Worm (Caenorhabditis elegans) whole organism, young adult: ENCODE data around the gene ceh-31.
A peak's percentile ranks its signal among the peaks of the same experiment; 100 is the strongest.

Experiments
- B0035.1 ChIP-seq: sonication (generic microtip); optimal IDR thresholded peaks from 2 replicates; lab custom pipeline; 2016; ENCODE audit warnings: missing genetic modification characterization, mild to moderate bottlenecking, missing compliant biosample characterization, missing genotype, missing genetic modification reagents
- C06A6.2 ChIP-seq: fragments of 200-800 bp; sonication (Bioruptor generic); conservative IDR thresholded peaks from 2 replicates; pipeline ENCODE4 v1.3.6; 2022; ENCODE audit warnings: missing genetic modification characterization, missing compliant biosample characterization
- F33H1.4 ChIP-seq: fragments of 200-800 bp; sonication (Bioruptor generic); IDR thresholded peaks from 2 replicates; pipeline ENCODE4 v1.3.6; 2022; ENCODE audit warnings: missing genetic modification reagents, missing genetic modification characterization, missing compliant biosample characterization
- F49E8.2 ChIP-seq: sonication (generic microtip); optimal IDR thresholded peaks from 3 replicates; lab custom pipeline; 2017; ENCODE audit warnings: missing genetic modification characterization, mild to moderate bottlenecking, missing compliant biosample characterization, antibody characterized with exemption, moderate library complexity; ENCODE audit not compliant: insufficient read depth
- F57A8.1 ChIP-seq: fragments of 200-800 bp; sonication (Bioruptor generic); optimal IDR thresholded peaks from 2 replicates; lab custom pipeline; 2018; ENCODE audit warnings: mild to moderate bottlenecking, missing genetic modification characterization, moderate library complexity, missing compliant biosample characterization
- K11D2.4 ChIP-seq: fragments of 200-800 bp; sonication (Bioruptor generic); IDR thresholded peaks from 2 replicates; pipeline ENCODE4 v1.3.6; 2022; ENCODE audit warnings: missing genetic modification reagents, missing genetic modification characterization, missing compliant biosample characterization
- T26A5.8 ChIP-seq: sonication (generic microtip); optimal IDR thresholded peaks from 2 replicates; lab custom pipeline; 2016; ENCODE audit warnings: missing genetic modification characterization, missing compliant biosample characterization
- Y53G8AR.9 ChIP-seq: fragments of 200-800 bp; sonication (Bioruptor generic); conservative IDR thresholded peaks from 2 replicates; pipeline ENCODE4 v1.3.6; 2022; ENCODE audit warnings: missing genetic modification reagents, missing genetic modification characterization, missing compliant biosample characterization
- ama-1 ChIP-seq, 3 experiments: fragments of 150-350 bp in 1 of 3; sonication (generic microtip) in 2 of 3; optimal IDR thresholded peaks; 2 replicates each; lab custom pipeline; 2014 to 2018; ENCODE audit warnings: missing biosample characterization in 2 of 3, missing genetic modification characterization in 2 of 3, missing genetic modification reagents in 2 of 3
- aptf-3 ChIP-seq: fragments of 200-800 bp; sonication (Bioruptor generic); IDR thresholded peaks from 2 replicates; pipeline ENCODE4 v1.3.6; 2022; ENCODE audit warnings: missing genetic modification characterization, missing compliant biosample characterization
- bed-2 ChIP-seq: fragments of 200-800 bp; sonication (Bioruptor generic); IDR thresholded peaks from 2 replicates; pipeline ENCODE4 v1.3.6; 2022; ENCODE audit warnings: missing genetic modification reagents, missing genetic modification characterization, missing compliant biosample characterization
- cebp-1 ChIP-seq, 2 experiments: fragments of 200-800 bp in 1 of 2; sonication (Bioruptor generic) in 1 of 2; sonication (generic microtip) in 1 of 2; IDR thresholded peaks in 1 of 2; optimal IDR thresholded peaks in 1 of 2; 2 replicates each; pipeline versions ENCODE4 v1.3.6 to Lab custom; 2017 to 2022; ENCODE audit warnings: missing compliant biosample characterization in 2 of 2, missing genetic modification characterization in 2 of 2, mild to moderate bottlenecking in 1 of 2, missing genetic modification reagents in 1 of 2, moderate library complexity in 1 of 2
- cebp-2 ChIP-seq: fragments of 200-800 bp; sonication (Bioruptor generic); IDR thresholded peaks from 2 replicates; pipeline ENCODE4 v1.3.6; 2022; ENCODE audit warnings: missing genetic modification characterization, missing compliant biosample characterization
- ceh-91 ChIP-seq: fragments of 200-800 bp; sonication (Bioruptor generic); IDR thresholded peaks from 2 replicates; pipeline ENCODE4 v1.3.6; 2022; ENCODE audit warnings: missing genetic modification reagents, missing genetic modification characterization, missing compliant biosample characterization
- dpff-1 ChIP-seq: sonication (generic microtip); optimal IDR thresholded peaks from 2 replicates; lab custom pipeline; 2017; ENCODE audit warnings: mild to moderate bottlenecking, missing genetic modification characterization, missing compliant biosample characterization
- egl-44 ChIP-seq: fragments of 200-800 bp; sonication (Bioruptor generic); IDR thresholded peaks from 2 replicates; pipeline ENCODE4 v1.3.6; 2022; ENCODE audit warnings: missing genetic modification reagents, missing genetic modification characterization, missing compliant biosample characterization
- ekl-4 ChIP-seq: fragments of 200-800 bp; sonication (Bioruptor generic); IDR thresholded peaks from 2 replicates; pipeline ENCODE4 v1.3.6; 2022; ENCODE audit warnings: missing genetic modification reagents, missing genetic modification characterization, missing compliant biosample characterization
- gei-17 ChIP-seq: fragments of 200-800 bp; sonication (Bioruptor generic); optimal IDR thresholded peaks from 2 replicates; lab custom pipeline; 2018; ENCODE audit warnings: mild to moderate bottlenecking, missing genetic modification characterization, missing compliant biosample characterization
- him-1 ChIP-seq: sonication (generic microtip); optimal IDR thresholded peaks from 2 replicates; lab custom pipeline; 2016; ENCODE audit warnings: missing genotype, missing genetic modification reagents, missing genetic modification characterization, missing compliant biosample characterization
- hlh-12 ChIP-seq: sonication (generic microtip); optimal IDR thresholded peaks from 2 replicates; lab custom pipeline; 2016; ENCODE audit warnings: missing genetic modification characterization, missing compliant biosample characterization
- hmg-20 ChIP-seq: fragments of 200-800 bp; sonication (Bioruptor generic); IDR thresholded peaks from 2 replicates; pipeline ENCODE4 v1.3.6; 2022; ENCODE audit warnings: missing genetic modification reagents, missing genetic modification characterization, missing compliant biosample characterization
- hsf-1 ChIP-seq: fragments of 200-800 bp; sonication (Bioruptor generic); IDR thresholded peaks from 2 replicates; pipeline ENCODE4 v1.3.6; 2022; ENCODE audit warnings: missing genetic modification reagents, missing genetic modification characterization, missing compliant biosample characterization
- lin-54 ChIP-seq: fragments of 200-800 bp; sonication (Bioruptor generic); optimal IDR thresholded peaks from 2 replicates; lab custom pipeline; 2018; ENCODE audit warnings: mild to moderate bottlenecking, missing genetic modification characterization, missing compliant biosample characterization
- lsy-27 ChIP-seq: sonication (generic microtip); optimal IDR thresholded peaks from 2 replicates; lab custom pipeline; 2017; ENCODE audit warnings: missing genetic modification characterization, mild to moderate bottlenecking, missing compliant biosample characterization, antibody characterized with exemption, missing genotype, borderline replicate concordance; ENCODE audit not compliant: insufficient read depth
- madf-3 ChIP-seq: fragments of 200-800 bp; sonication (Bioruptor generic); IDR thresholded peaks from 2 replicates; pipeline ENCODE4 v1.3.6; 2022; ENCODE audit warnings: missing genetic modification reagents, missing genetic modification characterization, missing compliant biosample characterization
- madf-6 ChIP-seq: fragments of 200-800 bp; sonication (Bioruptor generic); IDR thresholded peaks from 2 replicates; pipeline ENCODE4 v1.3.6; 2022; ENCODE audit warnings: missing genetic modification reagents, missing genetic modification characterization, missing compliant biosample characterization
- mcd-1 ChIP-seq: fragments of 200-800 bp; sonication (Bioruptor generic); IDR thresholded peaks from 2 replicates; pipeline ENCODE4 v1.3.6; 2022; ENCODE audit warnings: missing genetic modification reagents, missing genetic modification characterization, missing compliant biosample characterization
- nfya-2 ChIP-seq: fragments of 200-800 bp; sonication (Bioruptor generic); IDR thresholded peaks from 2 replicates; pipeline ENCODE4 v1.3.6; 2022; ENCODE audit warnings: missing genetic modification reagents, missing genetic modification characterization, missing compliant biosample characterization
- nhr-120 ChIP-seq: fragments of 200-800 bp; sonication (Bioruptor generic); IDR thresholded peaks from 2 replicates; pipeline ENCODE4 v1.3.6; 2022; ENCODE audit warnings: missing genetic modification characterization, missing compliant biosample characterization
- nhr-80 ChIP-seq: sonication (generic microtip); optimal IDR thresholded peaks from 2 replicates; lab custom pipeline; 2016; ENCODE audit warnings: missing genetic modification characterization, missing compliant biosample characterization
- nhr-90 ChIP-seq: sonication (generic microtip); optimal IDR thresholded peaks from 2 replicates; lab custom pipeline; 2016; ENCODE audit warnings: missing genotype, mild to moderate bottlenecking, missing genetic modification characterization, missing compliant biosample characterization
- pbrm-1 ChIP-seq: fragments of 200-800 bp; sonication (Bioruptor generic); IDR thresholded peaks from 2 replicates; pipeline ENCODE4 v1.3.6; 2022; ENCODE audit warnings: missing genetic modification reagents, missing genetic modification characterization, missing compliant biosample characterization
- tbx-9 ChIP-seq: sonication (generic microtip); optimal IDR thresholded peaks from 2 replicates; lab custom pipeline; 2016; ENCODE audit warnings: borderline replicate concordance, missing genetic modification characterization, inconsistent platforms, missing compliant biosample characterization
- unc-130 ChIP-seq: sonication (generic microtip); optimal IDR thresholded peaks from 2 replicates; lab custom pipeline; 2016; ENCODE audit warnings: missing genetic modification reagents, missing genetic modification characterization, missing compliant biosample characterization
- zfh-2 ChIP-seq: fragments of 200-800 bp; sonication (Bioruptor generic); conservative IDR thresholded peaks from 2 replicates; pipeline ENCODE4 v1.3.6; 2022; ENCODE audit warnings: missing genetic modification reagents, missing genetic modification characterization, missing compliant biosample characterization
- ztf-18 ChIP-seq: sonication (generic microtip); optimal IDR thresholded peaks from 2 replicates; lab custom pipeline; 2016; ENCODE audit warnings: missing genotype, mild to moderate bottlenecking, missing genetic modification characterization, missing compliant biosample characterization
- ztf-26 ChIP-seq: sonication (generic microtip); optimal IDR thresholded peaks from 2 replicates; lab custom pipeline; 2017; ENCODE audit warnings: missing genetic modification characterization, missing compliant biosample characterization
- ztf-6 ChIP-seq: fragments of 200-800 bp; sonication (Bioruptor generic); IDR thresholded peaks from 2 replicates; pipeline ENCODE4 v1.3.6; 2022; ENCODE audit warnings: missing genetic modification reagents, missing genetic modification characterization, missing compliant biosample characterization

ceh-31 gene

ce11 chrX:3112946-3113427 is 42.8 kb upstream of the ceh-31 start, which contains the start of gene gpd-3 (continued):
- TF ChIP-seq zfh-2 (no peak), ztf-26 (tag; lab: Kevin White, UChicago) (peak; percentile 14), bed-2 (GFP tag; lab: Robert Waterston, UW) (no peak), F57A8.1 (no peak), lin-54 (GFP tag; lab: Kevin White, UChicago) (no peak), dpff-1 (tag; lab: Kevin White, UChicago) (no peak), tbx-9 (no peak), gei-17 (no peak), madf-6 (GFP tag; lab: Robert Waterston, UW) (no peak), nhr-80 (no peak), ama-1 (optimal IDR thresholded peaks at IDR 0.05; lab: Kevin White, UChicago) (peak; percentile 71), ama-1 (GFP tag; optimal IDR thresholded peaks at IDR 0.05; lab: Kevin White, UChicago) (no peak), cebp-1 (GFP tag; IDR thresholded peaks at IDR 0.05; lab: Robert Waterston, UW) (peak; percentile 40; the same call in 1 of the 2 replicates), cebp-1 (tag; optimal IDR thresholded peaks at IDR 0.05; lab: Kevin White, UChicago) (peak; percentile 45), F49E8.2 (tag; lab: Kevin White, UChicago) (no peak), ztf-6 (GFP tag; lab: Robert Waterston, UW) (0 out of 2 replicates have a peak, but pooled peaks have one; percentile 16), him-1 (tag; lab: Kevin White, UChicago) (no peak), hlh-12 (tag; lab: Kevin White, UChicago) (no peak), ekl-4 (GFP tag; lab: Robert Waterston, UW) (0 out of 2 replicates have a peak, but pooled peaks have one; percentile 16), K11D2.4 (0 out of 2 replicates have a peak, but pooled peaks have one; percentile 49), lsy-27 (no peak), B0035.1 (tag; lab: Kevin White, UChicago) (peak; percentile 51), ceh-91 (GFP tag; lab: Robert Waterston, UW) (no peak), F33H1.4 (GFP tag; lab: Robert Waterston, UW) (no peak), ztf-18 (tag; lab: Kevin White, UChicago) (no peak), unc-130 (GFP tag; lab: Kevin White, UChicago) (no peak), nhr-90 (tag; lab: Kevin White, UChicago) (no peak), nfya-2 (GFP tag; lab: Robert Waterston, UW) (no peak), madf-3 (GFP tag; lab: Robert Waterston, UW) (0 out of 2 replicates have a peak, but pooled peaks have one; percentile 13), egl-44 (GFP tag; lab: Robert Waterston, UW) (no peak; the same call in 1 of the 2 replicates), T26A5.8 (tag; lab: Kevin White, UChicago) (no peak)

ce11 chrX:3112278-3112677 is 42.1 kb upstream of the ceh-31 start:
- 0 out of 2 replicates have a peak, but pooled peaks have one; percentile 27 for TF ChIP-seq cebp-2 (GFP tag; lab: Robert Waterston, UW)
- peak; percentile 16; the same call in 1 of the 2 replicates for TF ChIP-seq pbrm-1 (GFP tag; lab: Robert Waterston, UW)
- TF ChIP-seq madf-3 (GFP tag; lab: Robert Waterston, UW), result 0 out of 2 replicates have a peak, but pooled peaks have one; percentile 53
- TF ChIP-seq Y53G8AR.9 (GFP tag; lab: Robert Waterston, UW), result 0 out of 2 replicates have a peak, but pooled peaks have one; percentile 64
- TF ChIP-seq mcd-1 (GFP tag; lab: Robert Waterston, UW), result peak; percentile 45
- peak; percentile 27; the same call in 1 of the 2 replicates for TF ChIP-seq madf-6 (GFP tag; lab: Robert Waterston, UW)
- 0 out of 2 replicates have a peak, but pooled peaks have one; percentile 9 for TF ChIP-seq hmg-20 (GFP tag; lab: Robert Waterston, UW)
- 0 out of 2 replicates have a peak, but pooled peaks have one; percentile 65 for TF ChIP-seq nhr-120 (GFP tag; lab: Robert Waterston, UW)
- TF ChIP-seq hsf-1 (GFP tag; lab: Robert Waterston, UW), result 0 out of 2 replicates have a peak, but pooled peaks have one; percentile 9
- 0 out of 2 replicates have a peak, but pooled peaks have one; percentile 64 for TF ChIP-seq aptf-3 (GFP tag; lab: Robert Waterston, UW)
- TF ChIP-seq C06A6.2, result 0 out of 2 replicates have a peak, but pooled peaks have one; percentile 20
